Fruit fly (Drosophila melanogaster) whole organism, embryonic: ENCODE results near the gene nSMase.

Experiments
- ATbp ChIP-seq: fragments of 200-800 bp; sonication (Bioruptor generic); optimal IDR thresholded peaks from 2 replicates; lab custom pipeline; 2017; ENCODE audit warnings: missing biosample characterization, mild to moderate bottlenecking, missing genetic modification characterization, missing genetic modification reagents
- BtbVII ChIP-seq: fragments of 200-800 bp; sonication (Bioruptor generic); optimal IDR thresholded peaks from 3 replicates; lab custom pipeline; 2017; ENCODE audit warnings: missing biosample characterization, mild to moderate bottlenecking, missing genetic modification characterization
- CG10274 ChIP-seq: fragments of 200-800 bp; sonication (Bioruptor generic); optimal IDR thresholded peaks from 3 replicates; lab custom pipeline; 2017; ENCODE audit warnings: missing biosample characterization, mild to moderate bottlenecking, missing genetic modification characterization
- CG10321 ChIP-seq: fragments of 200-800 bp; sonication (Bioruptor generic); IDR thresholded peaks from 2 replicates; pipeline ENCODE4 v1.3.6; 2022; ENCODE audit warnings: missing biosample characterization, missing genetic modification characterization
- CG10565 ChIP-seq: fragments of 200-800 bp; sonication (Bioruptor generic); optimal IDR thresholded peaks from 3 replicates; lab custom pipeline; 2016; ENCODE audit warnings: missing biosample characterization, mild to moderate bottlenecking, missing genetic modification characterization
- CG10959 ChIP-seq: fragments of 200-800 bp; sonication (Bioruptor generic); IDR thresholded peaks from 2 replicates; pipeline ENCODE4 v1.3.6; 2022; ENCODE audit warnings: missing biosample characterization, missing genetic modification characterization
- CG12391 ChIP-seq: fragments of 200-800 bp; sonication (Bioruptor generic); optimal IDR thresholded peaks from 3 replicates; lab custom pipeline; 2018; ENCODE audit warnings: missing biosample characterization, mild to moderate bottlenecking, missing genetic modification characterization, moderate library complexity
- CG14965 ChIP-seq: fragments of 200-800 bp; sonication (Bioruptor generic); optimal IDR thresholded peaks from 2 replicates; lab custom pipeline; 2016; ENCODE audit warnings: missing biosample characterization, missing genetic modification characterization, borderline replicate concordance
- CG15514 ChIP-seq: fragments of 200-800 bp; sonication (Bioruptor generic); optimal IDR thresholded peaks from 3 replicates; lab custom pipeline; 2017; ENCODE audit warnings: missing biosample characterization, missing genetic modification characterization, mild to moderate bottlenecking, moderate library complexity, missing genetic modification reagents
- CG15696 ChIP-seq: fragments of 200-800 bp; sonication (Bioruptor generic); optimal IDR thresholded peaks from 2 replicates; lab custom pipeline; 2019; ENCODE audit warnings: missing biosample characterization, mild to moderate bottlenecking, missing genetic modification characterization, moderate library complexity
- CG1602 ChIP-seq: fragments of 200-800 bp; sonication (Bioruptor generic); optimal IDR thresholded peaks from 3 replicates; lab custom pipeline; 2016; ENCODE audit warnings: missing biosample characterization, missing genetic modification characterization
- CG17385 ChIP-seq: fragments of 200-800 bp; sonication (Bioruptor generic); optimal IDR thresholded peaks from 3 replicates; lab custom pipeline; 2018; ENCODE audit warnings: missing biosample characterization, mild to moderate bottlenecking, missing genetic modification characterization
- CG17568 ChIP-seq: fragments of 200-800 bp; sonication (Bioruptor generic); optimal IDR thresholded peaks from 2 replicates; lab custom pipeline; 2018; ENCODE audit warnings: missing biosample characterization, mild to moderate bottlenecking, missing genetic modification characterization, moderate library complexity
- CG17612 ChIP-seq: fragments of 200-800 bp; sonication (Bioruptor generic); IDR thresholded peaks from 2 replicates; pipeline ENCODE4 v1.3.6; 2022; ENCODE audit warnings: missing biosample characterization, missing genetic modification characterization
- CG2875 ChIP-seq: fragments of 200-800 bp; sonication (Bioruptor generic); optimal IDR thresholded peaks from 2 replicates; lab custom pipeline; 2017; ENCODE audit warnings: missing biosample characterization, mild to moderate bottlenecking, missing genetic modification characterization, missing genetic modification reagents
- CG42726 ChIP-seq: fragments of 200-800 bp; sonication (Bioruptor generic); IDR thresholded peaks from 2 replicates; pipeline ENCODE4 v1.3.6; 2022; ENCODE audit warnings: missing biosample characterization, missing genetic modification characterization; ENCODE audit not compliant: partially characterized antibody
- CG4404 ChIP-seq: fragments of 200-800 bp; sonication (Bioruptor generic); IDR thresholded peaks from 2 replicates; pipeline ENCODE4 v1.3.6; 2022; ENCODE audit warnings: missing biosample characterization, missing genetic modification characterization
- CG4424 ChIP-seq: fragments of 200-800 bp; sonication (Bioruptor generic); optimal IDR thresholded peaks from 3 replicates; lab custom pipeline; 2016; ENCODE audit warnings: missing biosample characterization, missing genetic modification characterization
- CG5953 ChIP-seq: fragments of 200-800 bp; sonication (Bioruptor generic); IDR thresholded peaks from 2 replicates; pipeline ENCODE4 v1.3.6; 2022; ENCODE audit warnings: missing biosample characterization, missing genetic modification characterization
- CG6854 ChIP-seq: fragments of 200-800 bp; sonication (Bioruptor generic); optimal IDR thresholded peaks from 3 replicates; lab custom pipeline; 2017; ENCODE audit warnings: missing biosample characterization, mild to moderate bottlenecking, missing genetic modification characterization
- CG8359 ChIP-seq: fragments of 200-800 bp; sonication (Bioruptor generic); optimal IDR thresholded peaks from 2 replicates; lab custom pipeline; 2017; ENCODE audit warnings: missing biosample characterization, mild to moderate bottlenecking, missing genetic modification characterization, borderline replicate concordance
- CG8388 ChIP-seq: fragments of 200-800 bp; sonication (Bioruptor generic); optimal IDR thresholded peaks from 2 replicates; lab custom pipeline; 2019; ENCODE audit warnings: missing biosample characterization, mild to moderate bottlenecking, missing genetic modification characterization, moderate library complexity
- CG8765 ChIP-seq: fragments of 200-800 bp; sonication (Bioruptor generic); IDR thresholded peaks from 2 replicates; pipeline ENCODE4 v1.3.6; 2022; ENCODE audit warnings: missing biosample characterization, missing genetic modification characterization
- CG9932 ChIP-seq: fragments of 200-800 bp; sonication (Bioruptor generic); IDR thresholded peaks from 2 replicates; pipeline ENCODE4 v1.3.6; 2022; ENCODE audit warnings: missing biosample characterization, missing genetic modification characterization
- Dad ChIP-seq: fragments of 200-800 bp; sonication (Bioruptor generic); optimal IDR thresholded peaks from 3 replicates; lab custom pipeline; 2016; ENCODE audit warnings: missing biosample characterization, missing genetic modification characterization
- Fer1 ChIP-seq: fragments of 200-800 bp; sonication (Bioruptor generic); optimal IDR thresholded peaks from 2 replicates; lab custom pipeline; 2017; ENCODE audit warnings: missing biosample characterization, mild to moderate bottlenecking, missing genetic modification characterization
- Gsc ChIP-seq: fragments of 200-800 bp; sonication (Bioruptor generic); IDR thresholded peaks from 2 replicates; pipeline ENCODE4 v1.3.6; 2022; ENCODE audit warnings: missing biosample characterization, missing genetic modification characterization
- HHEX ChIP-seq: fragments of 200-800 bp; sonication (Bioruptor generic); optimal IDR thresholded peaks from 3 replicates; lab custom pipeline; 2017; ENCODE audit warnings: missing biosample characterization, mild to moderate bottlenecking, missing genetic modification characterization, missing genetic modification reagents
- Med ChIP-seq: fragments of 200-800 bp; sonication (Bioruptor generic); peaks from one replicate; lab custom pipeline; 2016; ENCODE audit warnings: missing biosample characterization, missing genetic modification characterization, mild to moderate bottlenecking, inconsistent platforms, moderate library complexity
- Meics ChIP-seq: fragments of 200-800 bp; sonication (Bioruptor generic); optimal IDR thresholded peaks from 2 replicates; lab custom pipeline; 2017; ENCODE audit warnings: missing biosample characterization, mild to moderate bottlenecking, missing genetic modification characterization
- Opbp ChIP-seq: fragments of 200-800 bp; sonication (Bioruptor generic); IDR thresholded peaks from 3 replicates; pipeline ENCODE4 v1.3.6; 2022; ENCODE audit warnings: missing biosample characterization, missing genetic modification characterization; ENCODE audit not compliant: partially characterized antibody
- Spps ChIP-seq: fragments of 200-800 bp; sonication (Bioruptor generic); optimal IDR thresholded peaks from 2 replicates; lab custom pipeline; 2018; ENCODE audit warnings: missing biosample characterization, mild to moderate bottlenecking, missing genetic modification characterization
- amos ChIP-seq: fragments of 200-800 bp; sonication (Bioruptor generic); IDR thresholded peaks from 2 replicates; pipeline ENCODE4 v1.3.6; 2022; ENCODE audit warnings: missing biosample characterization, missing genetic modification characterization; ENCODE audit not compliant: partially characterized antibody
- ara ChIP-seq: fragments of 200-800 bp; sonication (Bioruptor generic); IDR thresholded peaks from 2 replicates; pipeline ENCODE4 v1.3.6; 2022; ENCODE audit warnings: missing biosample characterization, missing genetic modification characterization
- chif ChIP-seq, 2 experiments: fragments of 200-800 bp; sonication (Bioruptor generic); optimal IDR thresholded peaks; 3 replicates each; lab custom pipeline; 2016; ENCODE audit warnings: missing biosample characterization in 2 of 2, missing genetic modification characterization in 2 of 2
- croc ChIP-seq: fragments of 200-800 bp; sonication (Bioruptor generic); conservative IDR thresholded peaks from 3 replicates; pipeline ENCODE4 v1.3.6; 2022; ENCODE audit warnings: missing biosample characterization, missing genetic modification characterization
- dimm ChIP-seq: fragments of 200-800 bp; sonication (Bioruptor generic); IDR thresholded peaks from 2 replicates; pipeline ENCODE4 v1.3.6; 2022; ENCODE audit warnings: missing biosample characterization, missing genetic modification characterization
- dmrt99B ChIP-seq: fragments of 200-800 bp; sonication (Bioruptor generic); optimal IDR thresholded peaks from 2 replicates; lab custom pipeline; 2018; ENCODE audit warnings: missing biosample characterization, mild to moderate bottlenecking, missing genetic modification characterization, moderate library complexity
- eve ChIP-seq, 2 experiments: fragments of >200 bp; optimal IDR thresholded peaks; 2 replicates each; lab custom pipeline; 2017; ENCODE audit warnings: missing biosample characterization in 2 of 2, missing genetic modification characterization in 2 of 2
- fd102C ChIP-seq: fragments of 200-800 bp; sonication (Bioruptor generic); optimal IDR thresholded peaks from 2 replicates; lab custom pipeline; 2018; ENCODE audit warnings: missing biosample characterization, mild to moderate bottlenecking, missing genetic modification characterization, moderate library complexity
- gem ChIP-seq: fragments of 200-800 bp; sonication (Bioruptor generic); optimal IDR thresholded peaks from 2 replicates; lab custom pipeline; 2019; ENCODE audit warnings: missing biosample characterization, mild to moderate bottlenecking, missing genetic modification characterization, moderate library complexity
- gsb ChIP-seq: fragments of 200-800 bp; sonication (Bioruptor generic); IDR thresholded peaks from 2 replicates; pipeline ENCODE4 v1.3.6; 2022; ENCODE audit warnings: missing biosample characterization, missing genetic modification characterization
- h ChIP-seq: fragments of >200 bp; optimal IDR thresholded peaks from 2 replicates; lab custom pipeline; 2017
- kay ChIP-seq: fragments of 200-800 bp; sonication (Bioruptor generic); optimal IDR thresholded peaks from 2 replicates; lab custom pipeline; 2016; ENCODE audit warnings: missing biosample characterization, missing genetic modification characterization
- org-1 ChIP-seq: fragments of 200-800 bp; sonication (Bioruptor generic); optimal IDR thresholded peaks from 2 replicates; lab custom pipeline; 2017; ENCODE audit warnings: missing biosample characterization, missing genetic modification characterization
- pfk ChIP-seq: fragments of 200-800 bp; sonication (Bioruptor generic); optimal IDR thresholded peaks from 2 replicates; lab custom pipeline; 2018; ENCODE audit warnings: missing biosample characterization, mild to moderate bottlenecking, missing genetic modification characterization, moderate library complexity
- schlank ChIP-seq: fragments of 200-800 bp; sonication (Bioruptor generic); optimal IDR thresholded peaks from 2 replicates; lab custom pipeline; 2018; ENCODE audit warnings: missing biosample characterization, mild to moderate bottlenecking, missing genetic modification characterization
- sd ChIP-seq: fragments of 200-800 bp; sonication (Bioruptor generic); optimal IDR thresholded peaks from 3 replicates; lab custom pipeline; 2018; ENCODE audit warnings: missing biosample characterization, mild to moderate bottlenecking, missing genetic modification characterization, moderate library complexity
- slp2 ChIP-seq: fragments of 200-800 bp; sonication (Bioruptor generic); optimal IDR thresholded peaks from 2 replicates; lab custom pipeline; 2016; ENCODE audit warnings: missing biosample characterization, missing genetic modification characterization
- tgo ChIP-seq: fragments of 200-800 bp; sonication (Bioruptor generic); IDR thresholded peaks from 3 replicates; pipeline ENCODE4 v1.3.6; 2022; ENCODE audit warnings: missing biosample characterization, missing genetic modification characterization

The nSMase gene

DNA sequence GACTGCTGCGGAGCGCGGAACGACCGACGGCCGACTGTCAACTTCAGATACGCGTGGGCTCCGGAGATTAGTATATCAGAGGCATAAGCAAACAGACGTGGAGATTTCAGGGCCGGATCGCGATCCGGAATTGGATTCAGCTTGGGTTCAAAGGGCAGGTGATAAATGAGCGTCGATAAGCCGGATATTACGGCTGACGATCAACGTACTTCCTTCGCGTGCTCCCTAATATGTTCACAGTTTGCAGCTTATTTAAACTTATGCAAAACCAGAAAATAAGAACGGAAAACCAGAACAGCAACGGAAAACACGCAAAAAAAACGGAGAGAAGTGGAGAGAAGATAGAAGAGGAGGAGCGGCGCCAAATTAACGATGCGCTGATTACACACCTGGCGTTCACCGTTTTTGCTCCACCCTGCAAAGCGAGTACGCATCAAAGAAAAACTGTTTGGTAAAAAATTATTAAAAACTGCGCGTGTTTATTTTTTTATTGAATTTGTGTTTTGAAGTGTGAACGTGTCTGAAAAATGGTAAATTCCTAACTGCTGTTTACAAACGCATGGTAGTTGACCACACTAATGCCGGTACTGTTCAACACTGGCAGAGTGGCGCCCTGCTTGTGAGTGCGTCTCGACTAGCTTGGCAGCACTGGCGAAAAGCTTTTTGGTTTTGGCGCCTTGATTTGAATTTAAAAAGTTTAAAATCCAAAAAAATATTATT lies 20.2 kb downstream of the nSMase start, which contains the start of gene CG17746 (continued):
- TF ChIP-seq Spps (no peak), ara (no peak), CG10321 (GFP tag; lab: Robert Waterston, UW) (no peak), CG4424 (no peak), kay (peak; percentile 43), CG42726 (GFP tag; lab: Robert Waterston, UW) (no peak), CG17568 (GFP tag; lab: Kevin White, UChicago) (no peak), CG1602 (GFP tag; lab: Kevin White, UChicago) (peak; percentile 11), Dad (GFP tag; lab: Kevin White, UChicago) (peak; percentile 41), slp2 (no peak), CG17612 (GFP tag; lab: Robert Waterston, UW) (no peak), gem (tag; lab: Kevin White, UChicago) (no peak), eve (GFP tag; optimal IDR thresholded peaks at IDR 0.05; lab: Kevin White, UChicago) (no peak), CG17385 (GFP tag; lab: Kevin White, UChicago) (no peak), BtbVII (GFP tag; lab: Kevin White, UChicago) (peak; percentile 0), CG6854 (no peak), ATbp (no peak), sd (tag; lab: Kevin White, UChicago) (no peak), CG10959 (no peak), h (lab: Kevin White, UChicago) (no peak), CG14965 (no peak), Med (GFP tag; lab: Kevin White, UChicago) (peak; percentile 92), CG12391 (tag; lab: Kevin White, UChicago) (peak; percentile 32), org-1 (GFP tag; lab: Kevin White, UChicago) (no peak), fd102C (GFP tag; lab: Kevin White, UChicago) (no peak), Fer1 (peak; percentile 46), gsb (GFP tag; lab: Robert Waterston, UW) (no peak), CG8359 (GFP tag; lab: Kevin White, UChicago) (no peak), amos (peak; percentile 64; the same call in 1 of the 2 replicates), CG8765 (GFP tag; lab: Robert Waterston, UW) (no peak), HHEX (GFP tag; lab: Kevin White, UChicago) (no peak), CG10274 (no peak), dimm (no peak), tgo (GFP tag; lab: Robert Waterston, UW) (no peak), croc (no peak), CG4404 (no peak), Opbp (peak; percentile 80), CG8388 (no peak), chif (GFP tag; optimal IDR thresholded peaks at IDR 0.05; lab: Kevin White, UChicago) (peak in 1 of 2 experiments; percentile 29), dmrt99B (tag; lab: Kevin White, UChicago) (no peak), Meics (no peak), schlank (tag; lab: Kevin White, UChicago) (no peak), CG9932 (GFP tag; lab: Robert Waterston, UW) (peak; percentile 74), CG5953 (GFP tag; lab: Robert Waterston, UW) (no peak), pfk (GFP tag; lab: Kevin White, UChicago) (no peak), CG2875 (GFP tag; lab: Kevin White, UChicago) (no peak), CG10565 (GFP tag; lab: Kevin White, UChicago) (no peak), CG15696 (no peak), CG15514 (GFP tag; lab: Kevin White, UChicago) (peak; percentile 86), Gsc (GFP tag; lab: Robert Waterston, UW) (no peak)
